Fruit fly (Drosophila melanogaster): ENCODE results near the gene CG11600.

DNA sequence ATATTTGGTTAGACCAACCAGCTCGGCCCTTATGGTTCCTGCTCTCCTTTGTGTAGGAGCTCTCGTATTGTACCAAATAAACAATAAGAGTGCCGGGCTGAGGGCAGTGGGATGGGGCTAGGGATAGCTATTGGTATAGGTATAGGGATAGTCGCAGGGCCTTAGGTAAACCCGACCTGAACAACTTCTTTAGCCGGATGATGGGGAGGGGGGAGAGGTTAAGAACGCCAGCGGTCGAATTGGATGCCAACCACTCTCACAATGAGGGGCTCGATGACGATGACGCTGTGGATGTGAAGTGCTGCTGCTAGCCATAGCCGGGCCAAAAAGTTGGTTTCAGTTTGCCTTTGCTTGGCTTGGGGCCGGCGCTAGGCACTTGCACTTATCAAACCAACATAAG lies 11.0 kb downstream of the CG11600 start:
- no peak for TF ChIP-seq Dfd (GFP tag; optimal IDR thresholded peaks at IDR 0.05)
- TF ChIP-seq CrebA (GFP tag; optimal IDR thresholded peaks at IDR 0.05; ENCODE audit: borderline replicate concordance), result no peak
- no peak for TF ChIP-seq brk (GFP tag; optimal IDR thresholded peaks at IDR 0.05)
- no peak for TF ChIP-seq h (GFP tag; optimal IDR thresholded peaks at IDR 0.05)
- no peak for TF ChIP-seq Hr83 (GFP tag; optimal IDR thresholded peaks at IDR 0.05; ENCODE audit: poor library complexity, severe bottlenecking)
- TF ChIP-seq psq (GFP tag; optimal IDR thresholded peaks at IDR 0.05), result no peak
- TF ChIP-seq Hr78 (GFP tag; optimal IDR thresholded peaks at IDR 0.05), result no peak
- no peak for TF ChIP-seq jim (GFP tag; optimal IDR thresholded peaks at IDR 0.05)
- TF ChIP-seq N (GFP tag; optimal IDR thresholded peaks at IDR 0.05), result no peak

All from whole organism, wandering third instar larva.